Worm (Caenorhabditis elegans) whole organism, young adult: ENCODE results near the gene F23F1.6.
A peak's percentile ranks its signal among the peaks of the same experiment; 100 is the strongest.

Source experiments
- B0336.3 ChIP-seq: fragments of 200-800 bp; sonication (Bioruptor generic); IDR thresholded peaks from 2 replicates; pipeline ENCODE4 v1.3.6; 2022; ENCODE audit warnings: missing genetic modification characterization, missing compliant biosample characterization
- C17E4.6 ChIP-seq: fragments of 200-800 bp; sonication (Bioruptor generic); IDR thresholded peaks from 2 replicates; pipeline ENCODE4 v1.3.6; 2022; ENCODE audit warnings: missing genetic modification reagents, missing genetic modification characterization, missing compliant biosample characterization
- F39B2.1 ChIP-seq: fragments of 200-800 bp; sonication (Bioruptor generic); IDR thresholded peaks from 2 replicates; pipeline ENCODE4 v1.3.6; 2022; ENCODE audit warnings: missing genetic modification reagents, missing genetic modification characterization, missing compliant biosample characterization
- F55B11.4 ChIP-seq: sonication (generic microtip); optimal IDR thresholded peaks from 2 replicates; lab custom pipeline; 2016; ENCODE audit warnings: missing compliant biosample characterization, missing genetic modification characterization, borderline replicate concordance; ENCODE audit not compliant: insufficient read depth
- K12H6.12 ChIP-seq: fragments of 200-800 bp; sonication (Bioruptor generic); optimal IDR thresholded peaks from 2 replicates; lab custom pipeline; 2018; ENCODE audit warnings: mild to moderate bottlenecking, missing genetic modification characterization, missing compliant biosample characterization
- ZK185.1 ChIP-seq: sonication (generic microtip); optimal IDR thresholded peaks from 2 replicates; lab custom pipeline; 2016; ENCODE audit warnings: mild to moderate bottlenecking, missing genetic modification characterization, missing compliant biosample characterization; ENCODE audit not compliant: poor library complexity, severe bottlenecking
- aptf-3 ChIP-seq: fragments of 200-800 bp; sonication (Bioruptor generic); IDR thresholded peaks from 2 replicates; pipeline ENCODE4 v1.3.6; 2022; ENCODE audit warnings: missing genetic modification characterization, missing compliant biosample characterization
- bed-2 ChIP-seq: fragments of 200-800 bp; sonication (Bioruptor generic); IDR thresholded peaks from 2 replicates; pipeline ENCODE4 v1.3.6; 2022; ENCODE audit warnings: missing genetic modification reagents, missing genetic modification characterization, missing compliant biosample characterization
- cebp-2 ChIP-seq: fragments of 200-800 bp; sonication (Bioruptor generic); IDR thresholded peaks from 2 replicates; pipeline ENCODE4 v1.3.6; 2022; ENCODE audit warnings: missing genetic modification characterization, missing compliant biosample characterization
- ceh-27 ChIP-seq: fragments of 200-800 bp; sonication (Bioruptor generic); optimal IDR thresholded peaks from 2 replicates; lab custom pipeline; 2018; ENCODE audit warnings: mild to moderate bottlenecking, missing genetic modification characterization, moderate library complexity, missing compliant biosample characterization
- ceh-79 ChIP-seq: sonication (generic microtip); optimal IDR thresholded peaks from 2 replicates; lab custom pipeline; 2017; ENCODE audit warnings: mild to moderate bottlenecking, missing genetic modification characterization, missing compliant biosample characterization
- dox-1 ChIP-seq: fragments of 200-800 bp; sonication (Bioruptor generic); IDR thresholded peaks from 2 replicates; pipeline ENCODE4 v1.3.6; 2022; ENCODE audit warnings: missing genetic modification reagents, missing genetic modification characterization, missing compliant biosample characterization
- dpl-1 ChIP-seq: fragments of 150-350 bp; optimal IDR thresholded peaks from 2 replicates; lab custom pipeline; 2014; ENCODE audit warnings: missing biosample characterization, missing genetic modification reagents, missing genetic modification characterization
- efl-1 ChIP-seq: fragments of 150-350 bp; optimal IDR thresholded peaks from 2 replicates; lab custom pipeline; 2014; ENCODE audit warnings: missing biosample characterization, missing genetic modification reagents, missing genetic modification characterization
- ekl-4 ChIP-seq: fragments of 200-800 bp; sonication (Bioruptor generic); IDR thresholded peaks from 2 replicates; pipeline ENCODE4 v1.3.6; 2022; ENCODE audit warnings: missing genetic modification reagents, missing genetic modification characterization, missing compliant biosample characterization
- fkh-3 ChIP-seq: sonication (generic microtip); optimal IDR thresholded peaks from 2 replicates; lab custom pipeline; 2016; ENCODE audit warnings: mild to moderate bottlenecking, missing genetic modification characterization, missing compliant biosample characterization
- gei-17 ChIP-seq: fragments of 200-800 bp; sonication (Bioruptor generic); optimal IDR thresholded peaks from 2 replicates; lab custom pipeline; 2018; ENCODE audit warnings: mild to moderate bottlenecking, missing genetic modification characterization, missing compliant biosample characterization
- hlh-12 ChIP-seq: sonication (generic microtip); optimal IDR thresholded peaks from 2 replicates; lab custom pipeline; 2016; ENCODE audit warnings: missing genetic modification characterization, missing compliant biosample characterization
- hlh-26 ChIP-seq: fragments of 200-800 bp; sonication (Bioruptor generic); conservative IDR thresholded peaks from 2 replicates; pipeline ENCODE4 v1.3.6; 2022; ENCODE audit warnings: missing genetic modification reagents, missing genetic modification characterization, missing compliant biosample characterization
- lin-40 ChIP-seq: sonication (generic microtip); optimal IDR thresholded peaks from 2 replicates; lab custom pipeline; 2016; ENCODE audit warnings: missing genetic modification characterization, mild to moderate bottlenecking, missing compliant biosample characterization, missing genotype, missing genetic modification reagents
- lsy-27 ChIP-seq: sonication (generic microtip); optimal IDR thresholded peaks from 2 replicates; lab custom pipeline; 2017; ENCODE audit warnings: missing genetic modification characterization, mild to moderate bottlenecking, missing compliant biosample characterization, antibody characterized with exemption, missing genotype, borderline replicate concordance; ENCODE audit not compliant: insufficient read depth
- madf-6 ChIP-seq: fragments of 200-800 bp; sonication (Bioruptor generic); IDR thresholded peaks from 2 replicates; pipeline ENCODE4 v1.3.6; 2022; ENCODE audit warnings: missing genetic modification reagents, missing genetic modification characterization, missing compliant biosample characterization
- madf-8 ChIP-seq: fragments of 200-800 bp; sonication (Bioruptor generic); conservative IDR thresholded peaks from 2 replicates; pipeline ENCODE4 v1.3.6; 2022; ENCODE audit warnings: missing genetic modification reagents, missing genetic modification characterization, missing compliant biosample characterization
- mes-4 ChIP-seq: sonication (generic microtip); optimal IDR thresholded peaks from 2 replicates; lab custom pipeline; 2016; ENCODE audit warnings: missing genotype, missing genetic modification characterization, missing compliant biosample characterization
- nfya-2 ChIP-seq: fragments of 200-800 bp; sonication (Bioruptor generic); IDR thresholded peaks from 2 replicates; pipeline ENCODE4 v1.3.6; 2022; ENCODE audit warnings: missing genetic modification reagents, missing genetic modification characterization, missing compliant biosample characterization
- nhr-179 ChIP-seq: sonication (generic microtip); optimal IDR thresholded peaks from 2 replicates; lab custom pipeline; 2016; ENCODE audit warnings: mild to moderate bottlenecking, missing genetic modification characterization, missing compliant biosample characterization
- pbrm-1 ChIP-seq: fragments of 200-800 bp; sonication (Bioruptor generic); IDR thresholded peaks from 2 replicates; pipeline ENCODE4 v1.3.6; 2022; ENCODE audit warnings: missing genetic modification reagents, missing genetic modification characterization, missing compliant biosample characterization
- rec-8 ChIP-seq, 2 experiments: sonication (generic microtip); optimal IDR thresholded peaks; 2 replicates each; lab custom pipeline; 2016; ENCODE audit warnings: mild to moderate bottlenecking in 2 of 2, missing genetic modification characterization in 2 of 2, missing genetic modification reagents in 2 of 2, missing genotype in 2 of 2, missing biosample characterization in 1 of 2, missing compliant biosample characterization in 1 of 2, moderate library complexity in 1 of 2
- rpc-1 ChIP-seq, 2 experiments: fragments of 150-350 bp in 1 of 2; sonication (generic microtip) in 1 of 2; optimal IDR thresholded peaks; 2 replicates each; lab custom pipeline; 2014 to 2018; ENCODE audit warnings: missing biosample characterization in 1 of 2, missing genetic modification characterization in 1 of 2, missing genetic modification reagents in 1 of 2, missing genotype in 1 of 2
- snpc-1.3 ChIP-seq: sonication (generic microtip); optimal IDR thresholded peaks from 2 replicates; lab custom pipeline; 2017; ENCODE audit warnings: missing genetic modification characterization, mild to moderate bottlenecking, missing compliant biosample characterization, antibody characterized with exemption, moderate library complexity, missing genotype, missing genetic modification reagents; ENCODE audit not compliant: insufficient read depth
- snpc-3.4 ChIP-seq: sonication (generic microtip); optimal IDR thresholded peaks from 2 replicates; lab custom pipeline; 2017; ENCODE audit warnings: missing genetic modification characterization, mild to moderate bottlenecking, missing compliant biosample characterization, antibody characterized with exemption, moderate library complexity, missing genotype, missing genetic modification reagents
- somi-1 ChIP-seq: fragments of 200-800 bp; sonication (Bioruptor generic); optimal IDR thresholded peaks from 2 replicates; lab custom pipeline; 2018; ENCODE audit warnings: mild to moderate bottlenecking, missing genetic modification characterization, missing compliant biosample characterization
- unc-130 ChIP-seq: sonication (generic microtip); optimal IDR thresholded peaks from 2 replicates; lab custom pipeline; 2016; ENCODE audit warnings: missing genetic modification reagents, missing genetic modification characterization, missing compliant biosample characterization
- unc-62 ChIP-seq: fragments of 150-350 bp; optimal IDR thresholded peaks from 2 replicates; lab custom pipeline; 2014; ENCODE audit warnings: missing biosample characterization, missing genetic modification reagents, missing genetic modification characterization
- xnd-1 ChIP-seq: sonication (generic microtip); optimal IDR thresholded peaks from 2 replicates; lab custom pipeline; 2016; ENCODE audit warnings: missing genotype, missing genetic modification reagents, missing genetic modification characterization, missing compliant biosample characterization
- zim-3 ChIP-seq: sonication (generic microtip); optimal IDR thresholded peaks from 2 replicates; lab custom pipeline; 2017; ENCODE audit warnings: mild to moderate bottlenecking, missing genetic modification characterization, moderate library complexity, missing compliant biosample characterization
- ztf-3 ChIP-seq: fragments of 200-800 bp; sonication (Bioruptor generic); optimal IDR thresholded peaks from 2 replicates; lab custom pipeline; 2018; ENCODE audit warnings: mild to moderate bottlenecking, missing genetic modification characterization, missing compliant biosample characterization

The F23F1.6 gene

DNA sequence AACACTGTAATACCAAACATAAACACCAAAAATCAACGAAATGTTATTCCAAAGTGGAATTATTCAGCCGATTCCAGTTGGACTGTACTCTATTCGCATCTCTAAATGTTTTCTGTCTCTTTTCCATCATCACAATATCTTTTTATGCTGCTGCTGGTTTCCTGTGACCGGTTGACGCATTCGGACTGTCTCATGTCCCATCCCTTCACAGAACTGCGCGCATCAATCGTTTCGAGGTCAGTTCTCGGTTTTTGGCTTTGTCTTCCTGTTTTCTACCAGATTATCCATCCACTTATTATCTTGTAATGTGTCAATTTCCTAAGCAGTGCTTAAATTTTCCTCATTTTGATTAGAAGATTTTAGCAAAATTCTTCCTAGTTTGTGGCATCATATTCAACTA, 22.9 kb upstream of the F23F1.6 start:
- TF ChIP-seq fkh-3 (tag; lab: Kevin White, UChicago) (no peak), C17E4.6 (no peak), F39B2.1 (GFP tag; lab: Robert Waterston, UW) (no peak), F55B11.4 (tag; lab: Kevin White, UChicago) (no peak), nfya-2 (no peak), ceh-79 (tag; lab: Kevin White, UChicago) (no peak), ceh-27 (GFP tag; lab: Kevin White, UChicago) (no peak)

DNA sequence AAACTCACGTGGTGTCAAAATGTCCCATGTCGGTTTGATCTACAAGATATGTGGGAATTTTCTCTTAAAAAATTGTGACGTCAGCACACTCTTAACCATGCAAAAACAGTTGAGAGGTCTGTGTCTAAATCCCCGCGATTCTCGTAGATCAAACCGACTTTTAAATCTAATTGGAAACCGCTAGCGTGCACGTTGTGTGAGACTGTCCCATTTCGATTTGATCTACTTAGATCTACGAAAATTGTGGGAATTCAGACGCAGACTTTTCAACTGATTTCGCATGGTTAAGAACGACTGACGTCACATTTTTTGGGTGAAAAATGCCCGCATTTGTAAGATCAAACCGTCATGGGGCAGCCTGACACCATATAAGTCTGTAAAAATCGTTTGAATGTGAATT, 20.8 kb upstream of the F23F1.6 start:
- TF ChIP-seq pbrm-1 (GFP tag; lab: Robert Waterston, UW): peak; percentile 55; the same call in 1 of the 2 replicates
- TF ChIP-seq xnd-1 (tag; lab: Kevin White, UChicago): peak; percentile 17
- TF ChIP-seq dpl-1 (GFP tag; lab: Kevin White, UChicago): peak; percentile 16
- peak; percentile 59; the same call in 1 of the 2 replicates for TF ChIP-seq B0336.3
- peak; percentile 10 for TF ChIP-seq efl-1
- TF ChIP-seq madf-6: peak; percentile 66
- TF ChIP-seq hlh-12: no peak
- 0 out of 2 replicates have a peak, but pooled peaks have one; percentile 45 for TF ChIP-seq ekl-4 (GFP tag; lab: Robert Waterston, UW)
- no peak for TF ChIP-seq ZK185.1 (tag; lab: Kevin White, UChicago)

DNA sequence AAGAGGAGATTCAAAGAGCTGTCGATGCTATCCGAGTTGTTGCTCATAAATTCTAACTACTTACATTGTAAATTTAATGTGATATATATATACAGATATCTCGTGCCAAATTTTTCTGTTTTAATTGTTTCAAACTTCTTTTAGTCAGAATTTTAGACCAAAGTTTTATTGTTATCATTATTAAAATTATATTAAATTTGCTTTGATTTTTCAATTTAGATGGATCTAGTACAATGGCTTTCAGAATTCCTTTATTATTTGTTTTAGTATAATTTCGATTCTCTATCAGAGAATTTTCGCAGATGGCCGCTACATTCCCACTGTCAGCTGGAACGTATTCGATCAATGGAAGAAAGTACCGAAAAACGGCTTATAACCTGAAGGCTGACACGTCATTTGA, 20.3 kb upstream of the F23F1.6 start, which contains the start of gene ascc-1:
TSS of gene ascc-1 (plus strand) at position 301 of the 400 bp plus-strand sequence.
- no peak for TF ChIP-seq rec-8 (tag; optimal IDR thresholded peaks at IDR 0.05; lab: Kevin White, UChicago)
- TF ChIP-seq mes-4 (tag; lab: Kevin White, UChicago): no peak
- no peak for TF ChIP-seq snpc-1.3 (tag; lab: Kevin White, UChicago)
- no peak for TF ChIP-seq ztf-3 (GFP tag; lab: Kevin White, UChicago)
- TF ChIP-seq K12H6.12: no peak
- no peak for TF ChIP-seq rpc-1 (optimal IDR thresholded peaks at IDR 0.05; lab: Kevin White, UChicago)
- TF ChIP-seq rpc-1 (tag; optimal IDR thresholded peaks at IDR 0.05; lab: Kevin White, UChicago): no peak
- no peak for TF ChIP-seq zim-3 (tag; lab: Kevin White, UChicago)
- TF ChIP-seq lsy-27: no peak
- TF ChIP-seq unc-62: no peak
- no peak for TF ChIP-seq nhr-179 (tag; lab: Kevin White, UChicago)
- TF ChIP-seq hlh-26: no peak
- no peak for TF ChIP-seq aptf-3 (GFP tag; lab: Robert Waterston, UW)
- TF ChIP-seq somi-1: no peak
- TF ChIP-seq snpc-3.4 (tag; lab: Kevin White, UChicago): no peak
- no peak for TF ChIP-seq lin-40 (tag; lab: Kevin White, UChicago)
- TF ChIP-seq dox-1 (GFP tag; lab: Robert Waterston, UW): no peak
- TF ChIP-seq bed-2 (GFP tag; lab: Robert Waterston, UW): no peak
- no peak for TF ChIP-seq gei-17 (GFP tag; lab: Kevin White, UChicago)
- TF ChIP-seq, all 124 proteins: peak for 0

DNA sequence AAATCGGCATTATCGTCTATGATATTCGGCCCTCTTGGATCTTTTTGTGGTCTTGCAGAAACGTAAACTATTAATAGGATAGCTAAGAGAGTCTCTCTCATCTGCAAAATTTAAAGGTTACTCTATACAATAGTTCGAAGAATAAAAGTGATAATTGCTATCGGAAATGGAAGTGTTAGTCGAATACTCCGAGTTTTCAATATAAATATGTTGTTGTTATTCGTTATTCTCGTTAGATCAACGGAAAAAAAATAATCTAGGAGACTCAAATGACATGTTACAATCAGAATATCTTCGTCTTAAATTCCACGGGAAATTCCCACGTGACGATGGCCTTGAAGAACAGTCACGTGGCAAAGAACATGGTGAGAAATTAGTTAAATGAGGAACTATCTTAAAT, 18.1 kb upstream of the F23F1.6 start, which contains the start of gene tre-5:
TSS of gene tre-5 (minus strand) at position 101 of the 400 bp plus-strand sequence.
- TF ChIP-seq unc-130 (GFP tag; lab: Kevin White, UChicago) (no peak), efl-1 (no peak), cebp-2 (GFP tag; lab: Robert Waterston, UW) (no peak), madf-8 (no peak)
